Worm (Caenorhabditis elegans): Measurements from ENCODE around the gene aptf-3.

aptf-3 gene

DNA sequence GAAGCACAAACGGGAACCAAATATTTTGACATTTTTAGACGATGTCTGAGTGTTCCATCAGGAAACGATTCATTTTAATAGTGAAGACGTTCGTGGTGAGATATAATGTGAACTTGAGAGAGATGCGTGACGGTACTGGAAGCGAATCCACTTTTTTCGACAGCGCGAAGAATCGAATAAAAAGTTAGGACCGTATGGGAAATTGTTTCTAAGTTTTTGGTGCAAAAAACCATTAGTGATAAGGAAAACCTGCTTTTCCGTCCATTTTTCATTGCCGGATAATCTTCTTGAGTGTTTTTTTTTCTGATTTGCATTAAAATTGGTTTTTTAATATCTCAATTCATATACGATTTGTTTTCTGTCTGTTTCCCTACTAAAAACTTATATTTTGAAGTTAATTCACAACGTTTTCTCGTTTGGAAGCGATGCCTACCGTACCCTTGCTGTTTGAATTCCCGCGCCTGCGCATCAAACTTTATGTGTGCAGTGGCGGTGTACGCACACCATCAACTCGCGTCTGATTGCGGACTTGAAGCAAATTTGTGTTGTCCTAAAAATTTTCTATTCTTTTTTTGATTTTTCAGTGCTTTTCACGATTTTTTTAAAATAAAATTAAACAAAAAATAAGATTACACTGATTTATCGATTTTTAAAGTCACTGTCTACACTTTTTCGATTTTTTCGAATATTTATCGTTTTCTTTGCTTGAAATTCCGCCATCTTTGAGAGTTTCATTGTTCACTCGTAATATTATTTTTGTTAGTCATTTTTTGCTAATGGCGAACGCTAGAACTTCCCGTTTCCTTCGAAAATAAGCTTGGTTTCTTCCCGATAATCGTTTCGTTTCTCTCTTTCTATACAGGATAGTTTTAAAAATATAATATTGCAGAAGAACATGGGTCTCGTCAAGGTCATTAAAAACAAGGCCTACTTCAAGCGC is 24.7 kb upstream of the aptf-3 start, which contains the start of the genes col-38 and rpl-5 (continued):
- TF ChIP-seq pat-9 (tag; optimal IDR thresholded peaks at IDR 0.05) (no peak), unc-3 (GFP tag; conservative IDR thresholded peaks at IDR 0.05) (0 out of 2 replicates have a peak, but pooled peaks have one; percentile 17), unc-3 (tag; optimal IDR thresholded peaks at IDR 0.05) (no peak), tbx-7 (tag; optimal IDR thresholded peaks at IDR 0.05) (no peak), nhr-11 (tag; optimal IDR thresholded peaks at IDR 0.05) (no peak), lim-6 (tag; optimal IDR thresholded peaks at IDR 0.05) (no peak), ceh-14 (tag; optimal IDR thresholded peaks at IDR 0.05) (no peak), pax-1 (tag; optimal IDR thresholded peaks at IDR 0.05) (peak; percentile 80), elt-2 (tag; optimal IDR thresholded peaks at IDR 0.05) (peak; percentile 64), hlh-15 (tag; optimal IDR thresholded peaks at IDR 0.05) (no peak), sdc-2 (tag; optimal IDR thresholded peaks at IDR 0.05) (no peak), ceh-31 (tag; optimal IDR thresholded peaks at IDR 0.05) (peak; percentile 74), nfya-1 (tag; optimal IDR thresholded peaks at IDR 0.05) (peak; percentile 87), hlh-8 (tag; optimal IDR thresholded peaks at IDR 0.05) (no peak), pqm-1 (tag; optimal IDR thresholded peaks at IDR 0.05) (no peak), elt-4 (tag; optimal IDR thresholded peaks at IDR 0.05) (no peak), dmd-4 (tag; optimal IDR thresholded peaks at IDR 0.05; ENCODE audit: borderline replicate concordance) (no peak), K09A11.1 (tag; optimal IDR thresholded peaks at IDR 0.05; ENCODE audit: insufficient read depth) (no peak), ttx-3 (tag; optimal IDR thresholded peaks at IDR 0.05) (peak; percentile 29), hlh-30 (tag; optimal IDR thresholded peaks at IDR 0.05; ENCODE audit: insufficient read depth) (peak; percentile 65), tbx-2 (tag; optimal IDR thresholded peaks at IDR 0.05) (peak; percentile 65), mec-3 (tag; optimal IDR thresholded peaks at IDR 0.05; ENCODE audit: borderline replicate concordance) (no peak), pag-3 (tag; optimal IDR thresholded peaks at IDR 0.05; ENCODE audit: borderline replicate concordance) (no peak), unc-55 (GFP tag; optimal IDR thresholded peaks at IDR 0.05) (peak; percentile 56), sox-2 (GFP tag; IDR thresholded peaks at IDR 0.05) (no peak), rnt-1 (tag; optimal IDR thresholded peaks at IDR 0.05) (peak; percentile 71)

- TF ChIP-seq K02D7.2 (tag; optimal IDR thresholded peaks at IDR 0.05) = no peak
- no peak for TF ChIP-seq nhr-232 (tag; optimal IDR thresholded peaks at IDR 0.05)
- no peak for TF ChIP-seq ztf-16 (tag; optimal IDR thresholded peaks at IDR 0.05)
- TF ChIP-seq unc-55 (GFP tag; optimal IDR thresholded peaks at IDR 0.05) = no peak
- no peak for TF ChIP-seq ets-4 (tag; optimal IDR thresholded peaks at IDR 0.05)
- TF ChIP-seq eyg-1 (tag; optimal IDR thresholded peaks at IDR 0.05) = no peak
- TF ChIP-seq hlh-15 (tag; optimal IDR thresholded peaks at IDR 0.05) = no peak
- TF ChIP-seq ama-1 (optimal IDR thresholded peaks at IDR 0.05) = no peak
- TF ChIP-seq syd-9 (tag; optimal IDR thresholded peaks at IDR 0.05) = no peak
- no peak for TF ChIP-seq elt-2 (tag; optimal IDR thresholded peaks at IDR 0.05)
- TF ChIP-seq ceh-48 (tag; optimal IDR thresholded peaks at IDR 0.05) = no peak
- no peak for TF ChIP-seq ceh-14 (tag; optimal IDR thresholded peaks at IDR 0.05)
Measured at ce11 chrII:8570977-8571376, 23.0 kb upstream of the aptf-3 start, which contains the start of gene bcs-1. TSS of gene bcs-1 (plus strand) at chrII:8571085.

- TF ChIP-seq ztf-16 (tag; optimal IDR thresholded peaks at IDR 0.05) (no peak), ceh-48 (tag; optimal IDR thresholded peaks at IDR 0.05) (no peak), nhr-11 (tag; optimal IDR thresholded peaks at IDR 0.05) (no peak), rnt-1 (tag; optimal IDR thresholded peaks at IDR 0.05) (no peak), pag-3 (tag; optimal IDR thresholded peaks at IDR 0.05; ENCODE audit: borderline replicate concordance) (no peak), che-1 (tag; optimal IDR thresholded peaks at IDR 0.05) (no peak), K02D7.2 (tag; optimal IDR thresholded peaks at IDR 0.05) (no peak), F13H6.1 (tag; optimal IDR thresholded peaks at IDR 0.05) (no peak), C38D4.7 (GFP tag; optimal IDR thresholded peaks at IDR 0.05) (no peak), madf-2 (tag; optimal IDR thresholded peaks at IDR 0.05) (no peak), ceh-6 (GFP tag; optimal IDR thresholded peaks at IDR 0.05) (no peak), sox-2 (GFP tag; IDR thresholded peaks at IDR 0.05) (no peak), ceh-24 (tag; optimal IDR thresholded peaks at IDR 0.05) (no peak), hlh-6 (tag; optimal IDR thresholded peaks at IDR 0.05) (no peak), syd-9 (tag; optimal IDR thresholded peaks at IDR 0.05) (no peak)
Measured at ce11 chrII:8573044-8573443, 20.9 kb upstream of the aptf-3 start, which contains the start of gene F54C9.7. TSS of gene F54C9.7 (plus strand) at chrII:8573344.
